Worm (Caenorhabditis elegans) whole organism, young adult: ENCODE measurements around the gene F44G4.7.

ENCODE experiments used
- B0035.1 ChIP-seq: sonication (generic microtip); optimal IDR thresholded peaks from 2 replicates; lab custom pipeline; 2016; ENCODE audit warnings: missing genetic modification characterization, mild to moderate bottlenecking, missing compliant biosample characterization, missing genotype, missing genetic modification reagents
- F52B5.7 ChIP-seq: sonication (generic microtip); optimal IDR thresholded peaks from 2 replicates; lab custom pipeline; 2016; ENCODE audit warnings: mild to moderate bottlenecking, missing genetic modification characterization, missing compliant biosample characterization
- ZK185.1 ChIP-seq: sonication (generic microtip); optimal IDR thresholded peaks from 2 replicates; lab custom pipeline; 2016; ENCODE audit warnings: mild to moderate bottlenecking, missing genetic modification characterization, missing compliant biosample characterization; ENCODE audit not compliant: poor library complexity, severe bottlenecking
- aptf-3 ChIP-seq: fragments of 200-800 bp; sonication (Bioruptor generic); IDR thresholded peaks from 2 replicates; pipeline ENCODE4 v1.3.6; 2022; ENCODE audit warnings: missing genetic modification characterization, missing compliant biosample characterization
- nhr-90 ChIP-seq: sonication (generic microtip); optimal IDR thresholded peaks from 2 replicates; lab custom pipeline; 2016; ENCODE audit warnings: missing genotype, mild to moderate bottlenecking, missing genetic modification characterization, missing compliant biosample characterization
- snpc-4 ChIP-seq, 5 experiments: fragments of 150-350 bp in 1 of 5; sonication (generic microtip) in 4 of 5; optimal IDR thresholded peaks; 2 replicates each; lab custom pipeline; 2014 to 2018; ENCODE audit warnings: missing genetic modification characterization in 5 of 5, missing biosample characterization in 3 of 5, antibody characterized with exemption in 2 of 5, mild to moderate bottlenecking in 2 of 5, missing compliant biosample characterization in 2 of 5, missing genotype in 2 of 5, moderate library complexity in 2 of 5, missing genetic modification reagents in 1 of 5
- unc-62 ChIP-seq: fragments of 150-350 bp; optimal IDR thresholded peaks from 2 replicates; lab custom pipeline; 2014; ENCODE audit warnings: missing biosample characterization, missing genetic modification reagents, missing genetic modification characterization

DNA sequence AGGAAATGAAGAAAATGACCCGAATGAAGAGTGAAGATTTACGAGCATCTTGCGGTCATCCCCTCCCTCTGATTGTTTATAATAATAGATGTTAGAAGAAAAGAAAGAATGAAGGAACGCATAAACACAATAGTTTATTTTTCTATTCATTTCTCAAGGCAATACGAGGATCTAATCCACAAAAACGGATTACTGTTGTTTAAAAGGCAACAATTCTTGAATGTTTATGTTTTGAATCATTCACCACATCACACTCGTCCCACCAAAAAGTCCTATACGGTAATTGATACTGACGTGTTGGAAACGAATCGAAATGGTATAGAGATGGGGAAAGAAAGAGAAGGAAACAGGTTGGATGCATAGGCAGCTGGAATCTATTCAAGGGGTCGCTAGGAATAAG lies 16.7 kb upstream of the F44G4.7 start:
- TF ChIP-seq ZK185.1 (tag; lab: Kevin White, UChicago) (no peak), F52B5.7 (tag; lab: Kevin White, UChicago) (no peak), B0035.1 (tag; lab: Kevin White, UChicago) (no peak), unc-62 (no peak), snpc-4 (GFP tag; optimal IDR thresholded peaks at IDR 0.05; lab: Kevin White, UChicago) (no peak), snpc-4 (tag; optimal IDR thresholded peaks at IDR 0.05; lab: Kevin White, UChicago) (no peak), aptf-3 (no peak), nhr-90 (tag; lab: Kevin White, UChicago) (no peak)
